Worm (Caenorhabditis elegans): ENCODE results near the gene C35D10.17.

C35D10.17 gene

DNA sequence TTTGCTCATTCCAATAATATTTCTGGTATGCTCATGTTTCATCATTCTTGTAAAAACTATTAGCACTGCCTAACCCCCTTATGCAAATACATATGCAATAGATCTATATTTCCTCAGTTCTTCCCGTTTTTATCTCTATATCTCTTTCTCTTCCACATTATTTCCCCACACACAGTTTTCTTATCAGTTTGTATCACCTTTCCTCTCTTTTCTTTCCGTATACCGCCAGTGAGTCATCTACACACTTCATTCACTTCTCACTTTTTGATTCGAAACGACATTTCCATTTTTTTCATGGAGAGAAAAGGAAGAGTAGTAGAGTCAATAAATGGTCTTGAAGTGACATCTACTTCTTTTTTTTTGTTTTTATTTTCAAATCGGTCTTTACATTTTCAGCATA, 39.5 kb downstream of the C35D10.17 start (continued):
- TF ChIP-seq ZK337.2 (GFP tag; IDR thresholded peaks at IDR 0.05): no peak
- no peak for TF ChIP-seq F49E8.2 (tag; optimal IDR thresholded peaks at IDR 0.05; ENCODE audit: borderline replicate concordance)
- no peak for TF ChIP-seq lin-13 (GFP tag; optimal IDR thresholded peaks at IDR 0.05)
- no peak for TF ChIP-seq lin-1 (GFP tag; IDR thresholded peaks at IDR 0.05)
- 0 out of 2 replicates have a peak, but pooled peaks have one; percentile 14 for TF ChIP-seq nhr-41 (GFP tag; IDR thresholded peaks at IDR 0.05)
- TF ChIP-seq nhr-28 (tag; optimal IDR thresholded peaks at IDR 0.05): peak; percentile 75
- TF ChIP-seq lsy-2 (tag; optimal IDR thresholded peaks at IDR 0.05): no peak
- TF ChIP-seq nhr-11 (tag; optimal IDR thresholded peaks at IDR 0.05): no peak
- no peak for TF ChIP-seq ces-1 (GFP tag; optimal IDR thresholded peaks at IDR 0.05)
- TF ChIP-seq attf-4 (tag; optimal IDR thresholded peaks at IDR 0.05): no peak
- no peak for TF ChIP-seq mdl-1 (tag; optimal IDR thresholded peaks at IDR 0.05)
- no peak for TF ChIP-seq mxl-2 (GFP tag; conservative IDR thresholded peaks at IDR 0.05)
- no peak for TF ChIP-seq nhr-48 (tag; optimal IDR thresholded peaks at IDR 0.05)
- no peak for TF ChIP-seq mdt-29 (GFP tag; IDR thresholded peaks at IDR 0.05)
- no peak for TF ChIP-seq dmd-8 (GFP tag; IDR thresholded peaks at IDR 0.05)
- TF ChIP-seq daf-16 (GFP tag; optimal IDR thresholded peaks at IDR 0.05): no peak
- TF ChIP-seq daf-16 (tag; optimal IDR thresholded peaks at IDR 0.05): peak; percentile 16
- TF ChIP-seq ceh-44 (GFP tag; IDR thresholded peaks at IDR 0.05): no peak
- TF ChIP-seq mxl-3 (GFP tag; optimal IDR thresholded peaks at IDR 0.05): peak; percentile 25
- no peak for TF ChIP-seq snpc-1.2 (GFP tag; IDR thresholded peaks at IDR 0.05)
- TF ChIP-seq skn-1 (tag; optimal IDR thresholded peaks at IDR 0.05): no peak
- TF ChIP-seq zip-11 (GFP tag; IDR thresholded peaks at IDR 0.05): no peak
- no peak for TF ChIP-seq hlh-30 (tag; optimal IDR thresholded peaks at IDR 0.05; ENCODE audit: insufficient read depth)
- no peak for TF ChIP-seq ceh-62 (tag; optimal IDR thresholded peaks at IDR 0.05)
- no peak for TF ChIP-seq T20F7.1 (GFP tag; optimal IDR thresholded peaks at IDR 0.05)
- no peak for TF ChIP-seq daf-19 (GFP tag; conservative IDR thresholded peaks at IDR 0.05)
- no peak for TF ChIP-seq sdz-12 (GFP tag; optimal IDR thresholded peaks at IDR 0.05)
- TF ChIP-seq dmd-9 (GFP tag; IDR thresholded peaks at IDR 0.05): no peak
- no peak for TF ChIP-seq ceh-32 (tag; optimal IDR thresholded peaks at IDR 0.05; ENCODE audit: poor library complexity)
- TF ChIP-seq vab-7 (GFP tag; IDR thresholded peaks at IDR 0.05): no peak
- no peak for TF ChIP-seq snpc-4 (tag; optimal IDR thresholded peaks at IDR 0.05)
- TF ChIP-seq nhr-25 (tag; optimal IDR thresholded peaks at IDR 0.05; ENCODE audit: borderline replicate concordance, insufficient read depth): no peak
- TF ChIP-seq dmd-6 (GFP tag; IDR thresholded peaks at IDR 0.05): peak; percentile 33; the same call in 1 of the 2 replicates
- no peak for TF ChIP-seq ceh-28 (tag; optimal IDR thresholded peaks at IDR 0.05)
- no peak for TF ChIP-seq nhr-76 (tag; optimal IDR thresholded peaks at IDR 0.05)
- TF ChIP-seq Y75B8A.6 (GFP tag; IDR thresholded peaks at IDR 0.05): no peak

DNA sequence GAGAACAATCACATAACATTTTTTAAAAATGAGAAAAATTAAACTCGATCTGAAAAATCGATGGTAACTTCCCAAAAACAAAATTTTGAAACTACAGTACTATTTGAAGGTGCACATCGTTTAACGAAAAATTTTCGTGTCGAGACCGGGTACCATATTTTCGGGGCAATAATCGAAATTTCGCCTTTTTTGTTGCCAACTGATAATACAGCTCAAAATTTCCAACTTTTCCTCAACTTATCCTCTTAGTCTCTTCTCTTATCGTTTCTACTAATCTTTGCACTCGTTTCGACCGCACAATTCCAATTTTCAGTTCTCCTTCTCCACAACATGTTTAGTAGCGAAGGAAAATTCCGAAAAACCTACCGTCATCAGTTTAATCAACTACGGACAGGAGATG, 40.0 kb downstream of the C35D10.17 start, which contains the start of gene rom-1:
Gene rom-1, plus strand, starts transcription at position 301 of the 400 bp plus-strand sequence.
- TF ChIP-seq F49E8.2 (tag; optimal IDR thresholded peaks at IDR 0.05; ENCODE audit: borderline replicate concordance): no peak
- TF ChIP-seq mxl-2 (GFP tag; conservative IDR thresholded peaks at IDR 0.05): no peak
- TF ChIP-seq dmd-9 (GFP tag; IDR thresholded peaks at IDR 0.05): no peak
- TF ChIP-seq hif-1 (tag; optimal IDR thresholded peaks at IDR 0.05): no peak
- TF ChIP-seq lsy-2 (tag; optimal IDR thresholded peaks at IDR 0.05): no peak
- no peak for TF ChIP-seq nhr-48 (tag; optimal IDR thresholded peaks at IDR 0.05)
- TF ChIP-seq duxl-1 (tag; optimal IDR thresholded peaks at IDR 0.05; ENCODE audit: poor library complexity): no peak
- no peak for TF ChIP-seq hlh-30 (tag; optimal IDR thresholded peaks at IDR 0.05; ENCODE audit: insufficient read depth)
- TF ChIP-seq nhr-10 (tag; optimal IDR thresholded peaks at IDR 0.05): no peak

All from whole organism, L4 larva.